Worm (Caenorhabditis elegans) whole organism, L1 larva: ENCODE results near the gene ilys-5.

Source experiments
- C16A3.4 ChIP-seq: fragments of 150-350 bp; optimal IDR thresholded peaks from 2 replicates; lab custom pipeline; 2014; ENCODE audit warnings: missing biosample characterization, missing genetic modification characterization
- alr-1 ChIP-seq: fragments of 200-800 bp; sonication (Bioruptor generic); optimal IDR thresholded peaks from 2 replicates; lab custom pipeline; 2018; ENCODE audit warnings: borderline replicate concordance, mild to moderate bottlenecking, missing genetic modification characterization, missing compliant biosample characterization
- blmp-1 ChIP-seq: fragments of 150-350 bp; optimal IDR thresholded peaks from 2 replicates; lab custom pipeline; 2014; ENCODE audit warnings: missing biosample characterization, missing genetic modification characterization
- ceh-63 ChIP-seq: fragments of 200-800 bp; sonication (Bioruptor generic); optimal IDR thresholded peaks from 2 replicates; lab custom pipeline; 2018; ENCODE audit warnings: mild to moderate bottlenecking, missing genetic modification characterization, missing compliant biosample characterization
- ceh-8 ChIP-seq: fragments of 200-800 bp; sonication (Bioruptor generic); optimal IDR thresholded peaks from 2 replicates; lab custom pipeline; 2018; ENCODE audit warnings: mild to moderate bottlenecking, missing genetic modification characterization, moderate library complexity, missing compliant biosample characterization
- ceh-82 ChIP-seq, 3 experiments: fragments of 150-350 bp in 1 of 3; sonication (generic microtip) in 2 of 3; optimal IDR thresholded peaks; 2 replicates each; lab custom pipeline; 2014 to 2017; ENCODE audit warnings: missing biosample characterization in 3 of 3, missing genetic modification characterization in 3 of 3
- ceh-88 ChIP-seq: fragments of 200-800 bp; sonication (Bioruptor generic); IDR thresholded peaks from 2 replicates; pipeline ENCODE4 v1.3.6; 2022; ENCODE audit warnings: missing genetic modification characterization, missing compliant biosample characterization
- ces-1 ChIP-seq: fragments of 150-350 bp; optimal IDR thresholded peaks from 2 replicates; lab custom pipeline; 2014; ENCODE audit warnings: missing biosample characterization, missing genetic modification reagents, missing genetic modification characterization
- egl-13 ChIP-seq: sonication (generic microtip); optimal IDR thresholded peaks from 2 replicates; lab custom pipeline; 2016; ENCODE audit warnings: missing genotype, missing genetic modification reagents, missing genetic modification characterization, missing compliant biosample characterization
- elt-2 ChIP-seq: sonication (generic microtip); optimal IDR thresholded peaks from 2 replicates; lab custom pipeline; 2016; ENCODE audit warnings: missing genetic modification characterization, mild to moderate bottlenecking, inconsistent platforms, missing compliant biosample characterization, missing genetic modification reagents
- elt-3 ChIP-seq, 6 experiments: fragments of 150-350 bp in 1 of 6; sonication (generic microtip); optimal IDR thresholded peaks; 2 replicates each; lab custom pipeline; 2017 to 2018; ENCODE audit warnings: missing biosample characterization in 6 of 6, missing genetic modification characterization in 6 of 6, inconsistent platforms in 1 of 6
- fkh-10 ChIP-seq: sonication (generic microtip); optimal IDR thresholded peaks from 2 replicates; lab custom pipeline; 2017; ENCODE audit warnings: missing biosample characterization, missing genetic modification reagents, missing genetic modification characterization
- fkh-4 ChIP-seq: sonication (generic microtip); optimal IDR thresholded peaks from 2 replicates; lab custom pipeline; 2016; ENCODE audit warnings: missing compliant biosample characterization, missing genetic modification characterization, borderline replicate concordance
- fos-1 ChIP-seq: fragments of 150-350 bp; optimal IDR thresholded peaks from 2 replicates; lab custom pipeline; 2014; ENCODE audit warnings: missing biosample characterization, missing genetic modification characterization
- grh-1 ChIP-seq: fragments of 200-800 bp; sonication (Bioruptor generic); IDR thresholded peaks from 2 replicates; pipeline ENCODE4 v1.3.6; 2022; ENCODE audit warnings: missing genetic modification reagents, missing genetic modification characterization, missing compliant biosample characterization
- hlh-4 ChIP-seq: sonication (generic microtip); optimal IDR thresholded peaks from 2 replicates; lab custom pipeline; 2016; ENCODE audit warnings: mild to moderate bottlenecking, missing genetic modification characterization, missing compliant biosample characterization
- hpl-2 ChIP-seq: fragments of 150-350 bp; optimal IDR thresholded peaks from 2 replicates; lab custom pipeline; 2014; ENCODE audit warnings: missing biosample characterization, missing genetic modification reagents, missing genetic modification characterization
- lin-13 ChIP-seq: fragments of 150-350 bp; optimal IDR thresholded peaks from 2 replicates; lab custom pipeline; 2014; ENCODE audit warnings: missing biosample characterization, missing genetic modification reagents, missing genetic modification characterization
- lin-35 ChIP-seq, 2 experiments: fragments of 150-350 bp; optimal IDR thresholded peaks; 2 replicates each; lab custom pipeline; 2014; ENCODE audit warnings: missing biosample characterization in 2 of 2, missing genetic modification characterization in 2 of 2, missing genetic modification reagents in 2 of 2
- nhr-11 ChIP-seq: fragments of 150-350 bp; optimal IDR thresholded peaks from 2 replicates; lab custom pipeline; 2014; ENCODE audit warnings: missing biosample characterization, missing genetic modification characterization
- nhr-237 ChIP-seq: fragments of 150-350 bp; optimal IDR thresholded peaks from 2 replicates; lab custom pipeline; 2014; ENCODE audit warnings: missing biosample characterization, missing genetic modification characterization
- nhr-71 ChIP-seq: sonication (generic microtip); optimal IDR thresholded peaks from 2 replicates; lab custom pipeline; 2016; ENCODE audit warnings: mild to moderate bottlenecking, missing genetic modification characterization, moderate library complexity, missing compliant biosample characterization
- nhr-77 ChIP-seq: fragments of 150-350 bp; optimal IDR thresholded peaks from 2 replicates; lab custom pipeline; 2014; ENCODE audit warnings: missing biosample characterization, missing genetic modification characterization
- pag-3 ChIP-seq: sonication (generic microtip); optimal IDR thresholded peaks from 2 replicates; lab custom pipeline; 2017; ENCODE audit warnings: missing genetic modification characterization, mild to moderate bottlenecking, missing compliant biosample characterization, antibody characterized with exemption, borderline replicate concordance; ENCODE audit not compliant: insufficient read depth
- pax-3 ChIP-seq: fragments of 200-800 bp; sonication (Bioruptor generic); optimal IDR thresholded peaks from 2 replicates; lab custom pipeline; 2018; ENCODE audit warnings: mild to moderate bottlenecking, missing genetic modification characterization, moderate library complexity, missing compliant biosample characterization
- rnt-1 ChIP-seq: sonication (generic microtip); optimal IDR thresholded peaks from 2 replicates; lab custom pipeline; 2016; ENCODE audit warnings: mild to moderate bottlenecking, missing genetic modification characterization, moderate library complexity, missing compliant biosample characterization
- skn-1 ChIP-seq: fragments of 150-350 bp; optimal IDR thresholded peaks from 2 replicates; lab custom pipeline; 2014; ENCODE audit warnings: missing biosample characterization, missing genetic modification characterization
- sox-4 ChIP-seq: sonication (generic microtip); optimal IDR thresholded peaks from 2 replicates; lab custom pipeline; 2016; ENCODE audit warnings: missing genetic modification characterization, missing compliant biosample characterization
- sup-37 ChIP-seq: fragments of 200-800 bp; sonication (Bioruptor generic); optimal IDR thresholded peaks from 2 replicates; lab custom pipeline; 2018; ENCODE audit warnings: mild to moderate bottlenecking, missing genetic modification characterization, missing compliant biosample characterization
- unc-130 ChIP-seq: fragments of 150-350 bp; optimal IDR thresholded peaks from 2 replicates; lab custom pipeline; 2017; ENCODE audit warnings: missing biosample characterization, missing genetic modification characterization, inconsistent platforms
- unc-62 ChIP-seq: fragments of 150-350 bp; optimal IDR thresholded peaks from 2 replicates; lab custom pipeline; 2014; ENCODE audit warnings: missing biosample characterization, missing genetic modification reagents, missing genetic modification characterization
- unc-98 ChIP-seq: fragments of 200-800 bp; sonication (Bioruptor generic); IDR thresholded peaks from 2 replicates; pipeline ENCODE4 v1.3.6; 2022; ENCODE audit warnings: missing genetic modification characterization, missing compliant biosample characterization
- vab-15 ChIP-seq: sonication (generic microtip); optimal IDR thresholded peaks from 2 replicates; lab custom pipeline; 2017; ENCODE audit warnings: missing genotype, mild to moderate bottlenecking, missing genetic modification characterization, missing compliant biosample characterization
- ztf-11 ChIP-seq, 2 experiments: sonication (generic microtip); optimal IDR thresholded peaks; 2 replicates each; lab custom pipeline; 2016 to 2017; ENCODE audit warnings: missing genetic modification characterization in 2 of 2, missing biosample characterization in 1 of 2, missing compliant biosample characterization in 1 of 2

ilys-5 gene

DNA sequence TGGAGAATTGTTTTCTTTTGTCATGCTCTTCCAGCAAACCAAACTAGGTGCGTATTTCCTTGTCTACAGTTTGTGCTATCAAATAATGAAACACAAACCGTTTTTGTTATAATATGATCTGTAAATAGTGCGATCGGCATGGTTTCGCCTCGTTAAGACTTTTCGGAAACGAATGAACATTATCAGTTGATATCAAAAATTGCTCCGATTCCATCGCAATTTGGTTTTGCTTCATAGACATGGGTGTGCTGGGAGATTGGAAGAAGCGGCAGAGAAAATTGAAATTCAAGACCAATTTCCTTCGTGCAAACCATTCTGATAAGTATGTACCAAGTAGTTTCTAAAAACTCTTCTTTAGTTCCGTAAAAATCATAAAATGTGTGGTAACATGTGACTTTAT is 1.4 kb upstream of the ilys-5 start:
- TF ChIP-seq vab-15 (no peak), unc-98 (no peak), nhr-11 (tag; lab: Kevin White, UChicago) (no peak), elt-2 (tag; lab: Kevin White, UChicago) (peak; percentile 80), lin-35 (GFP tag; optimal IDR thresholded peaks at IDR 0.05; lab: Kevin White, UChicago) (no peak), nhr-77 (tag; lab: Kevin White, UChicago) (no peak), lin-13 (no peak), blmp-1 (no peak), elt-3 (tag; optimal IDR thresholded peaks at IDR 0.05; lab: Kevin White, UChicago) (no peak)
- TF ChIP-seq, all 84 proteins: peak for 1

DNA sequence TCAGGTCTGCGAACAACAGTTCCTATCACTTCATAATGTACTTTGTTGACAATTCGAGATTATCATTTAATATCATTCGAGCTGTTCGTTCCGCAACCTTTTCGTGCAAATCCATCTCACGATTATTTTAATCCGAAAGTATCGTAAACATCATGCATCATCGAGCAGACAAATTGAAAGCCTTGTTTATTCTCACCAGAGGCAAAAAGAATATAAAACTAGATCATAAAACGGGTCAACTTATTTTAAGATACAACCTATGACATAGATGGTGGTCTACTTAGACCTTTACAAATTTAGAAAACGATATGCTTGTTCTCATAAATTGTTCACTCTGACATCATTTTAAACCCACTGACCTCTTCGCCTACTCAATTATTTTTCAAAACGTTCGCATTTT is 3.6 kb downstream of the ilys-5 start:
- TF ChIP-seq nhr-71 (tag; lab: Kevin White, UChicago) (no peak), unc-130 (tag; lab: Kevin White, UChicago) (no peak), fos-1 (tag; lab: Kevin White, UChicago) (no peak), ceh-8 (GFP tag; lab: Kevin White, UChicago) (no peak), egl-13 (tag; lab: Kevin White, UChicago) (no peak), sox-4 (tag; lab: Kevin White, UChicago) (no peak), hlh-4 (tag; lab: Kevin White, UChicago) (no peak), ceh-82 (tag; optimal IDR thresholded peaks at IDR 0.05; lab: Kevin White, UChicago) (no peak), unc-62 (GFP tag; lab: Kevin White, UChicago) (no peak), sup-37 (no peak), hpl-2 (no peak), fkh-4 (tag; lab: Kevin White, UChicago) (no peak), ces-1 (no peak)

DNA sequence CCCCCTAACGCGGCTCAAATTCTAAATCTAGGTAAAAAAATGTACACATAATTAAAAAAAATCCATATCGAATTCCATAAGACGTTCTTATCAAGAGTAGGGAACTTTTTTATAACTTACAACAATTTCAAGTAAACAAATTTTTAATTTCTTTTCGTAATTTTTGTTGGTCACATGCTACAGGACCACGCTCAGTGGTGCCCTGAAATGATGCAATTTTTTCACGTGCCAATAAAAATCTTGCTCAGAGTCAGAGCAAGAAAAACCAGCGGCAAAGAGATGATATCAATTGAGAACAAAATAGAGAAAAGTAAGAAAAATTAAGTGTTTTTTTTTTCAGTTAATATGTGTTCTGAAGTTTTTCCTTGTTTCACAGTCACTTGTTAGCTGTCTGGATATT is 4.7 kb downstream of the ilys-5 start:
- no peak for TF ChIP-seq pag-3 (tag; lab: Kevin White, UChicago)
- TF ChIP-seq alr-1 (tag; lab: Kevin White, UChicago) = no peak
- no peak for TF ChIP-seq ceh-63 (GFP tag; lab: Kevin White, UChicago)
- TF ChIP-seq ztf-11 (tag; optimal IDR thresholded peaks at IDR 0.05; lab: Kevin White, UChicago) = no peak
- no peak for TF ChIP-seq C16A3.4 (tag; lab: Kevin White, UChicago)
- TF ChIP-seq unc-130 (tag; lab: Kevin White, UChicago) = no peak
- TF ChIP-seq nhr-71 (tag; lab: Kevin White, UChicago) = peak; percentile 46

DNA sequence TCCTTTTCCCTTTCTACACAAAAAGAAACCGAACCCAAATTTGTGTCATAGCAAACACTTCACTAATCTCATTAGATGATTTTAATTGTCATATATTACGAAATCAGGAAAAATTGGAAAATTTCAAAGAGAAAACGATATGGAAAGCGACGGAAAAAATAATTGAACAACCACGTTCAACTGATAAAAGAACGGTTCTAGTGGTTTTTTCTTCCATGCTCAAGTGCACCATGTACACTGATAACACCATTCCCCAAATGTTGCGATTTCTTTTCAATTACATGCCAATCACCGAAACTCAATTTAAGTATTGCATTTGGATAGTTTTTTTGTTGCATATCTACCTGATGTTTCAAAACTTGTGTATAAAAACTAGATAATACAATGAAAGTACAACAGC is 6.0 kb downstream of the ilys-5 start:
- no peak for TF ChIP-seq ceh-88 (GFP tag; lab: Robert Waterston, UW)
- no peak for TF ChIP-seq nhr-237
- no peak for TF ChIP-seq pax-3 (tag; lab: Kevin White, UChicago)

DNA sequence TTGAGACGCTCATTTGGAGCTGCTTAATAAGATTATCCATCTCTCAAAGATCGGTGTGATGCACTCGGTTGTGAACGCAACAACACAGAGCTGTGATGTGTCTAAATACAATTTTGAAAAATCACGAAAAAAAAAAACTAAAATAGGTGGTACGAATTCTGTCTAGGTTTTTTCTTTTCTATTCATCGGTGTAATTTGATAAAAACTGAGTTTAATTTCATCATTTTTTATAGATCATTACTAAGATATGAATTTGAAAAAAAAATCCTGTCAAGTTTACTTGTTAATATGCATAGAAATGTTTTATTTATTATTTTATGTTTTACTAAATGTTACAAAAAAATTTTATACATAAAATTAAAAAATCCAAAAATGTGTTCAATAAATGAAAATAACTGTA is 6.6 kb downstream of the ilys-5 start, which contains the start of gene ceh-60:
Gene ceh-60, minus strand, starts transcription at position 101 of the 400 bp plus-strand sequence.
- TF ChIP-seq elt-3 (tag; optimal IDR thresholded peaks at IDR 0.05; lab: Kevin White, UChicago) (no peak), fos-1 (tag; lab: Kevin White, UChicago) (no peak), fkh-10 (no peak), grh-1 (GFP tag; lab: Robert Waterston, UW) (no peak), rnt-1 (tag; lab: Kevin White, UChicago) (no peak), skn-1 (tag; lab: Kevin White, UChicago) (no peak)
